Fruit fly (Drosophila melanogaster) whole organism, larva: ENCODE results near the gene CG14397.

Experiments
- noc ChIP-seq: fragments of 200-800 bp; sonication (Bioruptor generic); optimal IDR thresholded peaks from 3 replicates; lab custom pipeline; 2019; ENCODE audit warnings: missing biosample characterization, mild to moderate bottlenecking, missing genetic modification characterization, moderate library complexity

The CG14397 gene

dm6 chr2L:21082444-21083201, 8.4 kb upstream of the CG14397 start, which contains the start of gene CG33511:
Gene CG33511 (minus strand): TSS chr2L:21082494.
- no peak for TF ChIP-seq noc (tag; lab: Kevin White, UChicago)

DNA sequence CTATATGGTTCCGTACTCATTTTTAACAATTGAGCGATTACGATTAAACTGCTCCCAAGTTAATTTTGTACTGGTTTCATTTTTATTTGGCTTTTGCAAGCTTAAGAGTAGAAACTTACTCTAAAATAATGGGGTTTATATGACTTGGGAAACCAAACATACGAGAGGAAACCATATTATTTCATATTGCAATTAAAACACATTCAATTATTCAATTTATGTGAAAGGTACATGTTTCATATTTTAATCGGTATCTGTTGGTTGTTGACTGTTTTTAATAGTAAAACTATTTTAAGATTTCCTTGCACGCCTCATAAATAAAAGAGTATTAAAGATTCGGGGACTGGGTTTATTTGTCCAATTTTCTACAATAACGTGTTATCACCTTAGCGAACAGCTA, 6.8 kb upstream of the CG14397 start, which contains the start of gene CG33510:
TSS of gene CG33510 (minus strand) at position 59 of the 400 bp plus-strand sequence.
- TF ChIP-seq noc (tag; lab: Kevin White, UChicago) = peak; percentile 83

DNA sequence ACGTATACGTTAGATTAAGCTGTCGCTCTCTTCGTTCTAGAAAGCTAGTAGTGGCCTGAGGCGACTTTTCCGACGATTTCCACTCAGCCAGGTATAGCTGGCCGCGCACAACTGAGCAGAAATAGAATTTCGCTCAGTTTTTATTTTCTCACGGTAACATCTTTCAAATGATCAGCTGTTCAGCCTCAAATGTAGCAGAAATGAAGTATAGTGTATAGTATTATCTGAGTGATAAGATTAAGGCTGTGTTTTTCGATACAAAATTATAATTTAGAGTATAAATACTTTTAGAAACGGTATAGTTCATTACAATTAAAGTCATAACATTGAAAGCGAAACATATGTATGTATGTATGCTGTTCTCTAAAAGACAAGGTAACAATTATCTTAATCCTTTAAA, 4.6 kb upstream of the CG14397 start, which contains the start of gene CG33509:
TSS of gene CG33509 (minus strand) at position 101 of the 400 bp plus-strand sequence.
- no peak for TF ChIP-seq noc (tag; lab: Kevin White, UChicago)

dm6 chr2L:21088651-21089050, 2.4 kb upstream of the CG14397 start, which contains the start of gene ppk13:
Gene ppk13 (minus strand): TSS chr2L:21088751.
- no peak for TF ChIP-seq noc (tag; lab: Kevin White, UChicago)

dm6 chr2L:21089075-21089474, 2.0 kb upstream of the CG14397 start, which contains the start of gene CG9259:
Gene CG9259 (plus strand): TSS chr2L:21089375.
- TF ChIP-seq noc (tag; lab: Kevin White, UChicago) = no peak

- no peak for TF ChIP-seq noc (tag; lab: Kevin White, UChicago)
Observed at dm6 chr2L:21096448-21096994, 5.5 kb downstream of the CG14397 start, which contains the start of gene CG34136. Gene CG34136 (plus strand): TSS chr2L:21096922.

DNA sequence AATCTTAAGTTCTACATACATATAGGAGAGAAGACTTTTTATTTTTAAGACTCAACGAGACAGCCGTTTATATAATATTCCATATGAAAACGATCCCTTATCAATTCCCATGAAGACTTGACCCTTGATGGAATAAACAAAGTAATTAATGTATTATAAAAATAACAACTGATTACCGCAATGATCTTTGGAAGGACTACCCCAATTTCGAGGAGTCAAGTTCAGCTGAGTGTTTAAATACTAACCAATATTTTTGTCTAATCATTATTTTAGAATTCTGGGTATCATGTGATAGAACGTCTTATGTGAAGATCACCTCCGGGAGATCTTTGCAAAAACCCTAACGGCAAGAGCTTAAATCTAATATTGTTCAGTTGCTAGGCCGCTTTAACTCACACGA, 6.8 kb downstream of the CG14397 start:
- no peak for TF ChIP-seq noc (tag; lab: Kevin White, UChicago)

DNA sequence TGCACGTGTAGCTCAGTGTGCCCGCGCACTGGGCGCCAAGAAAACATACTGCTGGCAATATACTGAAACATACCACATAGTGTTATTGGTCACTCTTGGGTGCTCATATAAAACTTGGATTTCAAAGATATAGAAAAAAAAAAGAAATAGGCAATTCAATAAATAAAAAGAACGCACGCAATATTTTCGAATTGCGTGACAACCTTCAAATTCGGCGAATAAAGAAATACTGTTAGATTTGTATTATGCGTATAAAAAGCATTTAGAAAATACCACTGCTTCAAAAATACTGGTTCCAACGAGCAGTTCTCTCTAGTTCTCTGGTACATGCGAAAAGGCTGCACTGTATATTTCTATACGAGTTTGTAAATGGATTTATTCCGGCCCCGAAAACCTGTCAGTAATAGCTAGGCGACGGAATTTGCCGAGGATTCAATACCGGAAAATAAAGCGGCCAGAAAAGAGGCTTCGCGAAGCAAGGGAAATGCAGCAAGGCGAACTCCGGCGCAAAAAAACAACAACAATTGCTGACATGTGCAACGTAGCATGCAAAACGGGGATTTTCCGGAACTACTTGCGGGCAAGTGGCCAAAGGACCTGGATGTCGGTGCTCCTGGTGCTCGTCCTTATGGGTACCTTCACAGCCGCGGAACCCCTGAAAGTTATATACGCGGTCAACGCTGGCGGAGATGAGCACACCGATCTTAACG, 11.5 kb downstream of the CG14397 start, which contains the start of gene CG9257:
TSS of gene CG9257 (plus strand) at position 345 of the 710 bp plus-strand sequence.
- TF ChIP-seq noc (tag; lab: Kevin White, UChicago) = no peak

DNA sequence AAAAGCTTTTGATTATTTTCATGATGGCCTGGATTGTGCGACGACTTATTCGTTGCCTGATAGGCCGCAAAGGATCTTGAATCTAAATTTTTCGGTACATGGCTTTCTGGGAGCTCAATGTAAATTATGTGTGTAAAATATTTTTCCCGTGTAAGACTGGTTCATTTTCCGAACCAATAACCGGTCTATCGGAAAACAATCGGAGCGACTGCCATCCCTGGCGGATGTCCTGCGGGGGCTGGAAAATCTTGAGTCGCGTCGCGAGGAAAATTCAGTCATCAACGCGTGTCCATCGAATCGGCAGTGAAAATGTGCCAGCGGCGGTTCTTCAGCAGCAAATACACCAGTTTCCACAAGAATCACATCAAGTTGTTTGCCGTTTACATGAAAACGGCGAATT, 13.3 kb downstream of the CG14397 start, which contains the start of the genes CG46307 and Nhe2:
TSS of gene CG46307 (plus strand) at position 243 of the 400 bp plus-strand sequence.
TSS of gene Nhe2 (plus strand) at position 243 of the 400 bp plus-strand sequence.
- TF ChIP-seq noc (tag; lab: Kevin White, UChicago) = no peak

dm6 chr2L:21105127-21105526, 14.1 kb downstream of the CG14397 start:
- no peak for TF ChIP-seq noc (tag; lab: Kevin White, UChicago)

dm6 chr2L:21107651-21108489, 16.8 kb downstream of the CG14397 start:
- peak; percentile 20 for TF ChIP-seq noc (tag; lab: Kevin White, UChicago)

DNA sequence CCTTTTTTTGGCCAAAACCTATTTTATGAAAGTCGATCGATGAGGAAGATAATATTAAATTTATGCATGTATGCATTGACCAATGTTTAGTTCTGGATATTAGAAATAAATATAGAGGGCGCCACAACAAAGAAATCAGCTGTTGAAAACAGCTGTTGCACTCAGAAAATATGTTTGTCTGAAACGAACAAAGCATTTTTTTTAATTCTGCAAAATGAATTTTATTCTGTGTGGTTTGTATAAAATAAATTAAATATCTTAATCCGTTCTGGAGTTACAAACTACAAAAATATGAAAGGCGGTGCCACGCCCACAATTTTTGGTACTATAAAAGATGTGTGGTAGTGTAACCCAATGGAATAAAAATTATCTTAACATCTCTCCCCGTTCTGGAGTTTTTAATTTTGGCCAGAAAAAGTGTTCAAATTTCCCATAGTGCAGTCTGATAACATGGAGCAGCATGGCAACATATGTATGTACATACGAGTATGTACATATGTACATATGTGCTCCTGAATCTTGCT, 17.8 kb downstream of the CG14397 start:
- TF ChIP-seq noc (tag; lab: Kevin White, UChicago) = no peak

dm6 chr2L:21109680-21110079, 18.7 kb downstream of the CG14397 start:
- no peak for TF ChIP-seq noc (tag; lab: Kevin White, UChicago)

dm6 chr2L:21111849-21112248, 20.8 kb downstream of the CG14397 start:
- no peak for TF ChIP-seq noc (tag; lab: Kevin White, UChicago)
